Worm (Caenorhabditis elegans) whole organism, L4 larva: Measurements from ENCODE around the gene atrn-1.

Source experiments
- ceh-20 ChIP-seq: fragments of 200-800 bp; sonication (Bioruptor generic); IDR thresholded peaks from 2 replicates; pipeline ENCODE4 v1.3.6; 2022; ENCODE audit warnings: missing genetic modification reagents, missing genetic modification characterization, missing compliant biosample characterization
- ceh-82 ChIP-seq: sonication (generic microtip); optimal IDR thresholded peaks from 2 replicates; lab custom pipeline; 2017; ENCODE audit warnings: missing biosample characterization, missing genetic modification characterization
- pqm-1 ChIP-seq: sonication (generic microtip); optimal IDR thresholded peaks from 2 replicates; lab custom pipeline; 2017; ENCODE audit warnings: missing biosample characterization, missing genetic modification characterization
- snpc-4 ChIP-seq: fragments of 150-350 bp; optimal IDR thresholded peaks from 2 replicates; lab custom pipeline; 2014; ENCODE audit warnings: missing biosample characterization, missing genetic modification characterization
- unc-62 ChIP-seq, 3 experiments: fragments of 150-350 bp in 1 of 3; sonication (generic microtip); optimal IDR thresholded peaks in 2 of 3; peaks in 1 of 3; 1 replicate in 1 of 3; 2 replicates in 2 of 3; lab custom pipeline; 2014 to 2017; ENCODE audit warnings: missing biosample characterization in 3 of 3, missing genetic modification characterization in 3 of 3, missing genetic modification reagents in 3 of 3, missing genotype in 1 of 3

DNA sequence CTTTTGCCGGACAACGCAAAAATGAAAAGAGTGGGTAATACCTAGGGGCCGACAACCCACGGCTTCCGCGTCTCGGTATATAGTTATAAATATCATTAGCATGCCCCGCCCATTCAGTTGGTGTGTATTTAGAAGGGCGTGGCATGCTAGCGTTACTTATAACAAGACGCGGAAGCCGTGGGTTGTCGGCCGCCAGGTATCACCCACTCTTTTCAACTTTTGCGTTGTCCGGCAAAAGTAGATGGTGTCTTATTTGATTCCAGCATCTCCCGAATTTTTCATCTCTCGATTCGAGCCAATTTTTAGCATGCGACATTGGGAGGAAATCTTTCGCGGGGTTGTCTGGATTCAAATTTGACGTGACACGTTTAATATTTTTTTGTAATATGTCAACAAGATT, 6.4 kb downstream of the atrn-1 start:
- TF ChIP-seq pqm-1 (tag; lab: Kevin White, UChicago) (no peak), ceh-20 (GFP tag; lab: Robert Waterston, UW) (no peak), snpc-4 (tag; lab: Kevin White, UChicago) (no peak), unc-62 (GFP tag; optimal IDR thresholded peaks at IDR 0.05 in 1 of 2; lab: Kevin White, UChicago) (no peak), unc-62 (tag; optimal IDR thresholded peaks at IDR 0.05; lab: Kevin White, UChicago) (no peak), ceh-82 (tag; lab: Kevin White, UChicago) (no peak)
